Fruit fly (Drosophila melanogaster) Kc167 (cell line): ENCODE data around the gene CG31493.

Experiments
- Myc ChIP-seq: fragments of >200 bp; optimal IDR thresholded peaks from 2 replicates; lab custom pipeline; 2017; ENCODE audit warnings: missing external identifiers
- h ChIP-seq: fragments of >200 bp; optimal IDR thresholded peaks from 3 replicates; lab custom pipeline; 2018; ENCODE audit warnings: missing external identifiers
- psq ChIP-seq: fragments of >200 bp; optimal IDR thresholded peaks from 2 replicates; lab custom pipeline; 2017; ENCODE audit warnings: missing external identifiers
- ttk ChIP-seq: sonication (Bioruptor generic); optimal IDR thresholded peaks from 2 replicates; lab custom pipeline; 2017; ENCODE audit warnings: missing external identifiers

dm6 chr3R:7154586-7155357, 23.4 kb downstream of the CG31493 start, which contains the start of gene MAGE:
- no peak for TF ChIP-seq ttk
- TF ChIP-seq Myc (lab: Kevin White, UChicago): no peak
- no peak for TF ChIP-seq h (lab: Kevin White, UChicago)
- no peak for TF ChIP-seq psq (lab: Kevin White, UChicago)
